Worm (Caenorhabditis elegans): ENCODE measurements around the gene Y54F10BM.22.

DNA sequence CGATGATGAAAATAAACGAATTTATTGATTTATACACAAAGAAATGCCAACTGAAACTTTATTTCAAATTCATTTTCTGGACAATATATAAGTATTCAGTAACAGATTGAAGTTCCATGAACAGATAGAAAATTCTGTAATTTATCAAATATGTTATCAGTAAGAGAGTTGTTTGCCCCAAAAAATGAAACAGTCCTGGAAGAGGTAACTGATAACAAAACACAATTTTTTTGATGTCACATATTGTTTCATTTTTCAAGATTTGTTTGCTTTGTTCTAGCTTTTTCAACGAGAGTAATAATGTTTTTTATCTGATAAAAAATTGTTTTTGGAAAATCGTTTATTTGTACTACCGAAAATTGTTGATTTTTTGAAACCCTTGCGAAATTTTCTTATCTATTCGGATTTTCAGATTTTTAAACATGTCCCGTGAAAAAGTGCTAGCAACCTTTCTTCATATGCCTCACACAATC, 27.6 kb upstream of the Y54F10BM.22 start, which contains the start of gene fbxa-73:
- no peak for TF ChIP-seq lin-13 (tag; optimal IDR thresholded peaks at IDR 0.05)
- TF ChIP-seq lin-32 (GFP tag; optimal IDR thresholded peaks at IDR 0.05) = no peak
- TF ChIP-seq ham-2 (GFP tag; optimal IDR thresholded peaks at IDR 0.05) = no peak
- TF ChIP-seq ztf-11 (tag; optimal IDR thresholded peaks at IDR 0.05) = no peak
- TF ChIP-seq nhr-28 (tag; optimal IDR thresholded peaks at IDR 0.05) = no peak
- TF ChIP-seq nhr-12 (tag; optimal IDR thresholded peaks at IDR 0.05) = no peak
- TF ChIP-seq M03D4.4 (tag; optimal IDR thresholded peaks at IDR 0.05) = no peak
- no peak for TF ChIP-seq nhr-2 (tag; optimal IDR thresholded peaks at IDR 0.05)
- TF ChIP-seq pha-4 (tag; optimal IDR thresholded peaks at IDR 0.05) = no peak
- TF ChIP-seq unc-62 (GFP tag; optimal IDR thresholded peaks at IDR 0.05) = no peak
- no peak for TF ChIP-seq ceh-83 (GFP tag; optimal IDR thresholded peaks at IDR 0.05)
- TF ChIP-seq mep-1 (tag; optimal IDR thresholded peaks at IDR 0.05) = no peak
- TF ChIP-seq snpc-4 (tag; optimal IDR thresholded peaks at IDR 0.05) = no peak
- TF ChIP-seq ces-1 (GFP tag; optimal IDR thresholded peaks at IDR 0.05) = no peak

Measured in whole organism, mixed stage, embryonic.